Fruit fly (Drosophila melanogaster): Measurements from ENCODE around the gene fon.

fon gene

DNA sequence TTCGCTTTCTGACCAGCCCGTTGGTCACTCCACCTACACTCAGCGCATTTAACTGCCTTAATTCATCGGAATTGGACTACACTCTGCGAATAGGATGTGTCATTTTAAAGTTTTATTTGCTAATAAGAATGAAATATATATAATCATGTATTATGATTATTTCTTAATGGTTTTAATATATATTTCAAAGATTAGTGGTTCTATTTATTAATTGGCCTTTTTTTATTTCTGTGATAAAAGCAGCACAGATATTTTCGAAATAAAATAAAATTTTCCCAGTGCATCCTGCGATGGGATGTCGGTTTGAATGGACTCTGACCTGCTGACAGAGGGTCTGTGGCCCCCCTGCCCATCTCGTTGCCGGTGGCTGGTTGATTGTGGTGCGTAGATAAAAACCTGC lies 12.2 kb downstream of the fon start (continued):
- TF ChIP-seq CG2202 (tag; optimal IDR thresholded peaks at IDR 0.05): peak; percentile 7
- TF ChIP-seq CG10654 (GFP tag; optimal IDR thresholded peaks at IDR 0.05): no peak
- peak; percentile 48 for TF ChIP-seq CG13424 (tag; optimal IDR thresholded peaks at IDR 0.05)
- no peak for TF ChIP-seq zen (tag; optimal IDR thresholded peaks at IDR 0.05)
- TF ChIP-seq cas (GFP tag; IDR thresholded peaks at IDR 0.05): no peak
- TF ChIP-seq tup (GFP tag; optimal IDR thresholded peaks at IDR 0.05): no peak
- no peak for TF ChIP-seq sima (GFP tag; optimal IDR thresholded peaks at IDR 0.05)
- no peak for TF ChIP-seq CG11398 (GFP tag; optimal IDR thresholded peaks at IDR 0.05)
- no peak for TF ChIP-seq toy (GFP tag; IDR thresholded peaks at IDR 0.05)
- TF ChIP-seq CG13624 (GFP tag; optimal IDR thresholded peaks at IDR 0.05): no peak
- TF ChIP-seq CG3838 (GFP tag; optimal IDR thresholded peaks at IDR 0.05): no peak
- TF ChIP-seq sc (optimal IDR thresholded peaks at IDR 0.05): no peak
- TF ChIP-seq sc (GFP tag; optimal IDR thresholded peaks at IDR 0.05): no peak
- TF ChIP-seq Nf-YB (GFP tag; optimal IDR thresholded peaks at IDR 0.05): no peak
- no peak for TF ChIP-seq ato (GFP tag; IDR thresholded peaks at IDR 0.05; ENCODE audit: partially characterized antibody)
- TF ChIP-seq odd (GFP tag; optimal IDR thresholded peaks at IDR 0.05): no peak
- no peak for TF ChIP-seq dan (GFP tag; IDR thresholded peaks at IDR 0.05)
- no peak for TF ChIP-seq CG13123 (GFP tag; optimal IDR thresholded peaks at IDR 0.05)
- peak; percentile 52 for TF ChIP-seq CG12391 (tag; optimal IDR thresholded peaks at IDR 0.05)
- TF ChIP-seq exex (tag; optimal IDR thresholded peaks at IDR 0.05): no peak
- TF ChIP-seq jing (GFP tag; optimal IDR thresholded peaks at IDR 0.05): no peak
- no peak for TF ChIP-seq CG12744 (GFP tag; optimal IDR thresholded peaks at IDR 0.05)
- TF ChIP-seq NC2β (GFP tag; optimal IDR thresholded peaks at IDR 0.05): no peak
- no peak for TF ChIP-seq Pdp1 (GFP tag; optimal IDR thresholded peaks at IDR 0.05)
- no peak for TF ChIP-seq nau (GFP tag; optimal IDR thresholded peaks at IDR 0.05)
- peak; percentile 27 for TF ChIP-seq Sox102F (GFP tag; optimal IDR thresholded peaks at IDR 0.05)
- TF ChIP-seq maf-S (GFP tag; optimal IDR thresholded peaks at IDR 0.05): no peak
- TF ChIP-seq trh (GFP tag; optimal IDR thresholded peaks at IDR 0.05): no peak
- TF ChIP-seq wek (GFP tag; optimal IDR thresholded peaks at IDR 0.05): no peak
- TF ChIP-seq Optix (GFP tag; IDR thresholded peaks at IDR 0.05): no peak
- no peak for TF ChIP-seq CG7987 (GFP tag; optimal IDR thresholded peaks at IDR 0.05)
- TF ChIP-seq seq (GFP tag; IDR thresholded peaks at IDR 0.05): 0 out of 2 replicates have a peak, but pooled peaks have one; percentile 9
- TF ChIP-seq CG17802 (tag; optimal IDR thresholded peaks at IDR 0.05): no peak
- peak; percentile 53; the same call in 1 of the 3 replicates for TF ChIP-seq row (GFP tag; IDR thresholded peaks at IDR 0.05)
- TF ChIP-seq gce (GFP tag; IDR thresholded peaks at IDR 0.05): no peak
- no peak for TF ChIP-seq schlank (tag; optimal IDR thresholded peaks at IDR 0.05)
- TF ChIP-seq CG11560 (tag; IDR thresholded peaks at IDR 0.05): no peak
- no peak for TF ChIP-seq hb (GFP tag; IDR thresholded peaks at IDR 0.05; ENCODE audit: partially characterized antibody)
- TF ChIP-seq CG10462 (GFP tag; optimal IDR thresholded peaks at IDR 0.05): no peak
- no peak for TF ChIP-seq slou (GFP tag; optimal IDR thresholded peaks at IDR 0.05)
- no peak for TF ChIP-seq Taf1 (GFP tag; IDR thresholded peaks at IDR 0.05)
- TF ChIP-seq Dref (GFP tag; IDR thresholded peaks at IDR 0.05): no peak
- TF ChIP-seq CG17612 (GFP tag; IDR thresholded peaks at IDR 0.05): no peak
- no peak for TF ChIP-seq Atf-2 (GFP tag; optimal IDR thresholded peaks at IDR 0.05)
- no peak for TF ChIP-seq CG4360 (GFP tag; IDR thresholded peaks at IDR 0.05)
- no peak for TF ChIP-seq Hand (GFP tag; optimal IDR thresholded peaks at IDR 0.05)
- no peak for TF ChIP-seq rib (GFP tag; IDR thresholded peaks at IDR 0.05)
- TF ChIP-seq BEAF-32 (GFP tag; optimal IDR thresholded peaks at IDR 0.05): no peak
- TF ChIP-seq bowl (GFP tag; IDR thresholded peaks at IDR 0.05): no peak
- TF ChIP-seq grau (tag; optimal IDR thresholded peaks at IDR 0.05): peak; percentile 43
- TF ChIP-seq dimm (GFP tag; IDR thresholded peaks at IDR 0.05): no peak
- peak; percentile 42; the same call in 1 of the 2 replicates for TF ChIP-seq Xrp1 (GFP tag; IDR thresholded peaks at IDR 0.05)
